Worm (Caenorhabditis elegans) whole organism, young adult: ENCODE data around the gene acp-5.
A peak's percentile ranks its signal among the peaks of the same experiment; 100 is the strongest.

Experiments
- nhr-120 ChIP-seq: fragments of 200-800 bp; sonication (Bioruptor generic); IDR thresholded peaks from 2 replicates; pipeline ENCODE4 v1.3.6; 2022; ENCODE audit warnings: missing genetic modification characterization, missing compliant biosample characterization
- tbp1 ChIP-seq: fragments of 200-800 bp; sonication (Bioruptor generic); optimal IDR thresholded peaks from 2 replicates; lab custom pipeline; 2018; ENCODE audit warnings: mild to moderate bottlenecking, missing genetic modification characterization, missing compliant biosample characterization

ce11 chrX:5841060-5841642 lies 11.9 kb downstream of the acp-5 start, which contains the start of gene puf-9:
- TF ChIP-seq tbp1 (peak; percentile 76), nhr-120 (GFP tag; lab: Robert Waterston, UW) (0 out of 2 replicates have a peak, but pooled peaks have one; percentile 25)
